Worm (Caenorhabditis elegans) whole organism, mixed stage, embryonic: ENCODE results near the gene erd-2.2.

Experiments
- M03D4.4 ChIP-seq: sonication (generic microtip); optimal IDR thresholded peaks from 2 replicates; lab custom pipeline; 2017; ENCODE audit warnings: mild to moderate bottlenecking, missing genetic modification characterization, missing compliant biosample characterization
- ceh-43 ChIP-seq: fragments of 200-800 bp; sonication (Bioruptor generic); optimal IDR thresholded peaks from 2 replicates; lab custom pipeline; 2018; ENCODE audit warnings: mild to moderate bottlenecking, missing genetic modification characterization, moderate library complexity, missing compliant biosample characterization
- ceh-83 ChIP-seq: fragments of 200-800 bp; sonication (Bioruptor generic); optimal IDR thresholded peaks from 2 replicates; lab custom pipeline; 2018; ENCODE audit warnings: mild to moderate bottlenecking, missing genetic modification characterization, missing compliant biosample characterization
- ces-1 ChIP-seq: fragments of 150-350 bp; optimal IDR thresholded peaks from 2 replicates; lab custom pipeline; 2014; ENCODE audit warnings: missing biosample characterization, missing genetic modification reagents, missing genetic modification characterization
- cnd-1 ChIP-seq: fragments of 200-800 bp; sonication (Bioruptor generic); optimal IDR thresholded peaks from 2 replicates; lab custom pipeline; 2018; ENCODE audit warnings: mild to moderate bottlenecking, missing genetic modification characterization, missing compliant biosample characterization
- drap-1 ChIP-seq: fragments of 200-800 bp; sonication (Bioruptor generic); optimal IDR thresholded peaks from 3 replicates; lab custom pipeline; 2018; ENCODE audit warnings: mild to moderate bottlenecking, missing genetic modification characterization, missing compliant biosample characterization
- elt-1 ChIP-seq: sonication (generic microtip); optimal IDR thresholded peaks from 2 replicates; lab custom pipeline; 2017; ENCODE audit warnings: missing genetic modification characterization, mild to moderate bottlenecking, missing compliant biosample characterization, antibody characterized with exemption, moderate library complexity, borderline replicate concordance; ENCODE audit not compliant: insufficient read depth
- elt-3 ChIP-seq: fragments of 150-350 bp; optimal IDR thresholded peaks from 2 replicates; lab custom pipeline; 2014; ENCODE audit warnings: missing biosample characterization, missing genetic modification characterization
- flh-1 ChIP-seq: fragments of 200-800 bp; sonication (Bioruptor generic); optimal IDR thresholded peaks from 2 replicates; lab custom pipeline; 2018; ENCODE audit warnings: mild to moderate bottlenecking, missing genetic modification characterization, moderate library complexity, missing compliant biosample characterization
- ham-2 ChIP-seq: fragments of 200-800 bp; sonication (Bioruptor generic); optimal IDR thresholded peaks from 2 replicates; lab custom pipeline; 2018; ENCODE audit warnings: mild to moderate bottlenecking, missing genetic modification characterization, missing compliant biosample characterization
- hlh-1 ChIP-seq: fragments of 150-350 bp; optimal IDR thresholded peaks from 2 replicates; lab custom pipeline; 2014; ENCODE audit warnings: missing biosample characterization, missing genetic modification reagents, missing genetic modification characterization
- lin-13 ChIP-seq: fragments of 150-350 bp; optimal IDR thresholded peaks from 2 replicates; lab custom pipeline; 2014; ENCODE audit warnings: missing biosample characterization, missing genetic modification characterization
- lsy-2 ChIP-seq: fragments of 150-350 bp; optimal IDR thresholded peaks from 2 replicates; lab custom pipeline; 2014; ENCODE audit warnings: missing biosample characterization, missing genetic modification characterization
- mab-5 ChIP-seq: fragments of 150-350 bp; optimal IDR thresholded peaks from 2 replicates; lab custom pipeline; 2014; ENCODE audit warnings: missing biosample characterization, missing genetic modification characterization
- mep-1 ChIP-seq: fragments of 150-350 bp; optimal IDR thresholded peaks from 2 replicates; lab custom pipeline; 2017; ENCODE audit warnings: missing biosample characterization, missing genetic modification reagents, missing genetic modification characterization, inconsistent platforms
- nhr-12 ChIP-seq: fragments of 150-350 bp; optimal IDR thresholded peaks from 2 replicates; lab custom pipeline; 2014; ENCODE audit warnings: missing biosample characterization, missing genetic modification characterization
- nhr-2 ChIP-seq: fragments of 150-350 bp; optimal IDR thresholded peaks from 2 replicates; lab custom pipeline; 2014; ENCODE audit warnings: missing biosample characterization, missing genetic modification characterization
- nhr-237 ChIP-seq: fragments of 150-350 bp; optimal IDR thresholded peaks from 2 replicates; lab custom pipeline; 2014; ENCODE audit warnings: missing biosample characterization, missing genetic modification characterization
- nhr-28 ChIP-seq: fragments of 150-350 bp; optimal IDR thresholded peaks from 2 replicates; lab custom pipeline; 2014; ENCODE audit warnings: missing biosample characterization, missing genetic modification characterization
- pha-4 ChIP-seq: fragments of 150-350 bp; optimal IDR thresholded peaks from 2 replicates; lab custom pipeline; 2018; ENCODE audit warnings: missing biosample characterization, missing genetic modification reagents, missing genetic modification characterization
- sem-2 ChIP-seq: fragments of 200-800 bp; sonication (Bioruptor generic); optimal IDR thresholded peaks from 2 replicates; lab custom pipeline; 2018; ENCODE audit warnings: mild to moderate bottlenecking, missing genetic modification characterization, missing compliant biosample characterization
- snpc-4 ChIP-seq: fragments of 150-350 bp; optimal IDR thresholded peaks from 2 replicates; lab custom pipeline; 2014; ENCODE audit warnings: missing biosample characterization, missing genetic modification characterization
- sptf-1 ChIP-seq: sonication (generic microtip); optimal IDR thresholded peaks from 2 replicates; lab custom pipeline; 2017; ENCODE audit warnings: mild to moderate bottlenecking, missing genetic modification characterization, moderate library complexity, missing compliant biosample characterization
- unc-120 ChIP-seq: sonication (generic microtip); optimal IDR thresholded peaks from 2 replicates; lab custom pipeline; 2017; ENCODE audit warnings: missing genetic modification characterization, missing compliant biosample characterization; ENCODE audit not compliant: poor library complexity, severe bottlenecking
- unc-39 ChIP-seq: fragments of 150-350 bp; optimal IDR thresholded peaks from 2 replicates; lab custom pipeline; 2014; ENCODE audit warnings: missing biosample characterization, missing genetic modification characterization
- unc-62 ChIP-seq: fragments of 150-350 bp; optimal IDR thresholded peaks from 2 replicates; lab custom pipeline; 2014; ENCODE audit warnings: missing biosample characterization, missing genetic modification reagents, missing genetic modification characterization
- ztf-11 ChIP-seq: fragments of 150-350 bp; optimal IDR thresholded peaks from 2 replicates; lab custom pipeline; 2014; ENCODE audit warnings: missing biosample characterization, missing genetic modification characterization

The erd-2.2 gene

ce11 chrIII:5919799-5920387 is 13.0 kb downstream of the erd-2.2 start, which contains the start of the genes tdo-2 and C28H8.2:
Gene tdo-2 (minus strand): TSS chrIII:5919955.
Gene C28H8.2 (plus strand): TSS chrIII:5920322.
- TF ChIP-seq drap-1 (GFP tag; lab: Kevin White, UChicago) = no peak

ce11 chrIII:5921067-5921678 is 14.3 kb downstream of the erd-2.2 start:
- TF ChIP-seq M03D4.4 (tag; lab: Kevin White, UChicago) (no peak), unc-120 (tag; lab: Kevin White, UChicago) (no peak), nhr-28 (tag; lab: Kevin White, UChicago) (no peak), lsy-2 (no peak), nhr-12 (no peak), ham-2 (GFP tag; lab: Kevin White, UChicago) (no peak), snpc-4 (tag; lab: Kevin White, UChicago) (no peak), unc-39 (tag; lab: Kevin White, UChicago) (no peak), ces-1 (no peak), sem-2 (GFP tag; lab: Kevin White, UChicago) (no peak), nhr-2 (tag; lab: Kevin White, UChicago) (no peak), ceh-83 (no peak)

- TF ChIP-seq ham-2 (GFP tag; lab: Kevin White, UChicago) (no peak), lsy-2 (no peak), hlh-1 (tag; lab: Kevin White, UChicago) (no peak), ceh-83 (no peak), mab-5 (no peak), flh-1 (no peak), sptf-1 (no peak), ceh-43 (GFP tag; lab: Kevin White, UChicago) (no peak), cnd-1 (tag; lab: Kevin White, UChicago) (no peak), mep-1 (no peak), M03D4.4 (tag; lab: Kevin White, UChicago) (no peak), snpc-4 (tag; lab: Kevin White, UChicago) (no peak), elt-3 (tag; lab: Kevin White, UChicago) (no peak), nhr-237 (tag; lab: Kevin White, UChicago) (no peak)
These were observed 15.4 kb downstream of the erd-2.2 start for ce11 chrIII:5922236-5922635.

ce11 chrIII:5925724-5926123 is 18.9 kb downstream of the erd-2.2 start, which contains the start of the genes dnc-2 and bcl-7:
Gene dnc-2 (minus strand): TSS chrIII:5925756.
Gene bcl-7 (plus strand): TSS chrIII:5926086.
- TF ChIP-seq lin-13 (peak; percentile 9), ces-1 (peak; percentile 72), mep-1 (peak; percentile 4), ztf-11 (no peak), unc-62 (GFP tag; lab: Kevin White, UChicago) (no peak), pha-4 (peak; percentile 1)

- TF ChIP-seq mab-5 = no peak
- TF ChIP-seq mep-1 = no peak
- TF ChIP-seq hlh-1 (tag; lab: Kevin White, UChicago) = peak; percentile 95
- TF ChIP-seq unc-120 (tag; lab: Kevin White, UChicago) = peak; percentile 17
- TF ChIP-seq elt-1 = no peak
- TF ChIP-seq ces-1 = no peak
- peak; percentile 27 for TF ChIP-seq unc-62 (GFP tag; lab: Kevin White, UChicago)
These were observed 23.8 kb downstream of the erd-2.2 start for ce11 chrIII:5930659-5931058.

- TF ChIP-seq unc-120 (tag; lab: Kevin White, UChicago) (peak; percentile 81), cnd-1 (tag; lab: Kevin White, UChicago) (no peak), unc-62 (GFP tag; lab: Kevin White, UChicago) (peak; percentile 62), hlh-1 (tag; lab: Kevin White, UChicago) (peak; percentile 97)
These were observed 24.7 kb downstream of the erd-2.2 start, which contains the start of gene EGAP1.5 for ce11 chrIII:5931433-5931994. Gene EGAP1.5 (plus strand): TSS chrIII:5931721.
